Fruit fly (Drosophila melanogaster) whole organism, embryonic: ENCODE measurements around the gene CG14947.
A peak's percentile ranks its signal among the peaks of the same experiment; 100 is the strongest.

Source experiments
- Ada2b ChIP-seq: fragments of 200-800 bp; sonication (Bioruptor generic); IDR thresholded peaks from 2 replicates; pipeline ENCODE4 v1.3.6; 2022; ENCODE audit warnings: missing biosample characterization, missing genetic modification characterization
- Atf3 ChIP-seq: fragments of 200-800 bp; sonication (Bioruptor generic); optimal IDR thresholded peaks from 3 replicates; lab custom pipeline; 2016; ENCODE audit warnings: missing biosample characterization, missing genetic modification characterization
- B-H2 ChIP-seq: fragments of 200-800 bp; sonication (Bioruptor generic); optimal IDR thresholded peaks from 2 replicates; lab custom pipeline; 2018; ENCODE audit warnings: missing biosample characterization, mild to moderate bottlenecking, missing genetic modification characterization
- CG10979 ChIP-seq: fragments of 200-800 bp; sonication (Bioruptor generic); optimal IDR thresholded peaks from 2 replicates; lab custom pipeline; 2018; ENCODE audit warnings: missing biosample characterization, mild to moderate bottlenecking, missing genetic modification characterization, moderate library complexity
- CG11456 ChIP-seq: fragments of 200-800 bp; sonication (Bioruptor generic); IDR thresholded peaks from 3 replicates; pipeline ENCODE4 v1.3.6; 2022; ENCODE audit warnings: missing biosample characterization, missing genetic modification characterization
- CG11696 ChIP-seq: fragments of 200-800 bp; sonication (Bioruptor generic); IDR thresholded peaks from 2 replicates; pipeline ENCODE4 v1.3.6; 2022; ENCODE audit warnings: missing biosample characterization, missing genetic modification characterization
- CG12104 ChIP-seq: fragments of 200-800 bp; sonication (Bioruptor generic); optimal IDR thresholded peaks from 3 replicates; lab custom pipeline; 2016; ENCODE audit warnings: missing biosample characterization, missing genetic modification characterization
- CG12155 ChIP-seq: fragments of 200-800 bp; sonication (Bioruptor generic); optimal IDR thresholded peaks from 3 replicates; lab custom pipeline; 2016; ENCODE audit warnings: missing biosample characterization, missing genetic modification characterization
- CG14441 ChIP-seq: fragments of 200-800 bp; sonication (Bioruptor generic); IDR thresholded peaks from 2 replicates; pipeline ENCODE4 v1.3.6; 2022; ENCODE audit warnings: missing biosample characterization, missing genetic modification characterization
- CG15601 ChIP-seq: fragments of 200-800 bp; sonication (Bioruptor generic); optimal IDR thresholded peaks from 3 replicates; lab custom pipeline; 2019; ENCODE audit warnings: missing biosample characterization, mild to moderate bottlenecking, missing genetic modification characterization, moderate library complexity
- CG16815 ChIP-seq: fragments of 200-800 bp; sonication (Bioruptor generic); optimal IDR thresholded peaks from 3 replicates; lab custom pipeline; 2017; ENCODE audit warnings: missing biosample characterization, mild to moderate bottlenecking, missing genetic modification characterization
- CG17359 ChIP-seq: fragments of 200-800 bp; sonication (Bioruptor generic); optimal IDR thresholded peaks from 3 replicates; lab custom pipeline; 2018; ENCODE audit warnings: missing biosample characterization, mild to moderate bottlenecking, missing genetic modification characterization, moderate library complexity
- CG17612 ChIP-seq: fragments of 200-800 bp; sonication (Bioruptor generic); IDR thresholded peaks from 2 replicates; pipeline ENCODE4 v1.3.6; 2022; ENCODE audit warnings: missing biosample characterization, missing genetic modification characterization
- CG33213 ChIP-seq: fragments of 200-800 bp; sonication (Bioruptor generic); optimal IDR thresholded peaks from 3 replicates; lab custom pipeline; 2016; ENCODE audit warnings: missing biosample characterization, missing genetic modification characterization
- CG34376 ChIP-seq: fragments of 200-800 bp; sonication (Bioruptor generic); optimal IDR thresholded peaks from 2 replicates; lab custom pipeline; 2018; ENCODE audit warnings: missing biosample characterization, mild to moderate bottlenecking, missing genetic modification characterization
- CG7357 ChIP-seq: fragments of 200-800 bp; sonication (Bioruptor generic); IDR thresholded peaks from 3 replicates; pipeline ENCODE4 v1.3.6; 2022; ENCODE audit warnings: missing biosample characterization, missing genetic modification characterization
- CG7556 ChIP-seq: fragments of 200-800 bp; sonication (Bioruptor generic); optimal IDR thresholded peaks from 2 replicates; lab custom pipeline; 2017; ENCODE audit warnings: missing biosample characterization, mild to moderate bottlenecking, missing genetic modification characterization
- CG8089 ChIP-seq: fragments of 200-800 bp; sonication (Bioruptor generic); optimal IDR thresholded peaks from 3 replicates; lab custom pipeline; 2016; ENCODE audit warnings: missing biosample characterization, missing genetic modification characterization
- CG8388 ChIP-seq: fragments of 200-800 bp; sonication (Bioruptor generic); optimal IDR thresholded peaks from 2 replicates; lab custom pipeline; 2019; ENCODE audit warnings: missing biosample characterization, mild to moderate bottlenecking, missing genetic modification characterization, moderate library complexity
- CG9876 ChIP-seq: fragments of 200-800 bp; sonication (Bioruptor generic); optimal IDR thresholded peaks from 2 replicates; lab custom pipeline; 2016; ENCODE audit warnings: missing biosample characterization, missing genetic modification characterization
- Dbx ChIP-seq: fragments of 200-800 bp; sonication (Bioruptor generic); IDR thresholded peaks from 3 replicates; pipeline ENCODE4 v1.3.6; 2022; ENCODE audit warnings: missing biosample characterization, missing genetic modification characterization
- MESR4 ChIP-seq: fragments of 200-800 bp; sonication (Bioruptor generic); optimal IDR thresholded peaks from 2 replicates; lab custom pipeline; 2018; ENCODE audit warnings: missing biosample characterization, mild to moderate bottlenecking, missing genetic modification characterization, moderate library complexity
- Max ChIP-seq: fragments of 200-800 bp; sonication (Bioruptor generic); optimal IDR thresholded peaks from 2 replicates; lab custom pipeline; 2016; ENCODE audit warnings: missing biosample characterization, mild to moderate bottlenecking, missing genetic modification characterization
- Med ChIP-seq: fragments of 200-800 bp; sonication (Bioruptor generic); peaks from one replicate; lab custom pipeline; 2016; ENCODE audit warnings: missing biosample characterization, missing genetic modification characterization, mild to moderate bottlenecking, inconsistent platforms, moderate library complexity
- NC2β ChIP-seq: fragments of 200-800 bp; sonication (Bioruptor generic); optimal IDR thresholded peaks from 2 replicates; lab custom pipeline; 2016; ENCODE audit warnings: missing biosample characterization, missing genetic modification characterization
- NFAT ChIP-seq: fragments of 200-800 bp; sonication (Bioruptor generic); IDR thresholded peaks from 2 replicates; pipeline ENCODE4 v1.3.6; 2022; ENCODE audit warnings: missing biosample characterization, missing genetic modification characterization
- Nf-YB ChIP-seq: fragments of 200-800 bp; sonication (Bioruptor generic); optimal IDR thresholded peaks from 3 replicates; lab custom pipeline; 2019; ENCODE audit warnings: missing biosample characterization, mild to moderate bottlenecking, missing genetic modification characterization, moderate library complexity
- Nf-YC ChIP-seq: fragments of 200-800 bp; optimal IDR thresholded peaks from 3 replicates; lab custom pipeline; 2019; ENCODE audit warnings: missing biosample characterization, mild to moderate bottlenecking, missing genetic modification characterization, moderate library complexity
- PHDP ChIP-seq: fragments of 200-800 bp; sonication (Bioruptor generic); optimal IDR thresholded peaks from 3 replicates; lab custom pipeline; 2018; ENCODE audit warnings: missing biosample characterization, mild to moderate bottlenecking, missing genetic modification characterization, moderate library complexity
- Scr ChIP-seq: fragments of 200-800 bp; sonication (Bioruptor generic); IDR thresholded peaks from 2 replicates; pipeline ENCODE4 v1.3.6; 2022; ENCODE audit warnings: missing biosample characterization, missing genetic modification characterization; ENCODE audit not compliant: partially characterized antibody
- Ssrp ChIP-seq: fragments of 200-800 bp; sonication (Bioruptor generic); optimal IDR thresholded peaks from 2 replicates; lab custom pipeline; 2018; ENCODE audit warnings: missing biosample characterization, mild to moderate bottlenecking, missing genetic modification characterization, moderate library complexity
- Xbp1 ChIP-seq: fragments of 200-800 bp; sonication (Bioruptor generic); optimal IDR thresholded peaks from 3 replicates; lab custom pipeline; 2016; ENCODE audit warnings: missing biosample characterization, mild to moderate bottlenecking, missing genetic modification characterization
- ash1 ChIP-seq: fragments of 200-800 bp; sonication (Bioruptor generic); optimal IDR thresholded peaks from 2 replicates; lab custom pipeline; 2018; ENCODE audit warnings: missing biosample characterization, mild to moderate bottlenecking, missing genetic modification characterization
- chinmo ChIP-seq: fragments of 200-800 bp; sonication (Bioruptor generic); IDR thresholded peaks from 4 replicates; pipeline ENCODE4 v1.3.6; 2022; ENCODE audit warnings: missing biosample characterization, missing genetic modification characterization; ENCODE audit not compliant: partially characterized antibody
- exex ChIP-seq: fragments of 200-800 bp; sonication (Bioruptor generic); optimal IDR thresholded peaks from 4 replicates; lab custom pipeline; 2018; ENCODE audit warnings: missing biosample characterization, mild to moderate bottlenecking, missing genetic modification characterization, moderate library complexity
- gro ChIP-seq: fragments of 200-800 bp; sonication (Bioruptor generic); optimal IDR thresholded peaks from 2 replicates; lab custom pipeline; 2016; ENCODE audit warnings: missing biosample characterization, missing genetic modification characterization
- kay ChIP-seq: fragments of 200-800 bp; sonication (Bioruptor generic); optimal IDR thresholded peaks from 2 replicates; lab custom pipeline; 2016; ENCODE audit warnings: missing biosample characterization, missing genetic modification characterization
- lilli ChIP-seq: fragments of 200-800 bp; sonication (Bioruptor generic); optimal IDR thresholded peaks from 3 replicates; lab custom pipeline; 2016; ENCODE audit warnings: missing biosample characterization, missing genetic modification characterization
- lov ChIP-seq, 2 experiments: fragments of 200-800 bp in 1 of 2; fragments of >200 bp in 1 of 2; sonication (Bioruptor generic) in 1 of 2; IDR thresholded peaks in 1 of 2; optimal IDR thresholded peaks in 1 of 2; 2 replicates in 1 of 2; 3 replicates in 1 of 2; pipeline versions ENCODE4 v1.3.6 to Lab custom; 2017 to 2022; ENCODE audit warnings: missing biosample characterization in 1 of 2, missing genetic modification characterization in 1 of 2
- mirr ChIP-seq: fragments of 200-800 bp; sonication (Bioruptor generic); optimal IDR thresholded peaks from 3 replicates; lab custom pipeline; 2018; ENCODE audit warnings: missing biosample characterization, mild to moderate bottlenecking, missing genetic modification characterization
- org-1 ChIP-seq: fragments of 200-800 bp; sonication (Bioruptor generic); optimal IDR thresholded peaks from 2 replicates; lab custom pipeline; 2017; ENCODE audit warnings: missing biosample characterization, missing genetic modification characterization
- otp ChIP-seq: fragments of 200-800 bp; sonication (Bioruptor generic); IDR thresholded peaks from 3 replicates; pipeline ENCODE4, ENCODE4 v1.3.6; 2022; ENCODE audit warnings: missing biosample characterization, missing genetic modification characterization
- pan ChIP-seq, 4 experiments: fragments of >200 bp in 3 of 4; fragments of 200-800 bp in 1 of 4; sonication (Bioruptor generic) in 1 of 4; optimal IDR thresholded peaks in 3 of 4; IDR thresholded peaks in 1 of 4; 2 replicates each; pipeline versions ENCODE4 v1.3.6 to Lab custom; 2017 to 2022; ENCODE audit warnings: missing biosample characterization in 2 of 4, missing genetic modification characterization in 2 of 4, mixed read lengths in 1 of 4
- tgo ChIP-seq: fragments of 200-800 bp; sonication (Bioruptor generic); IDR thresholded peaks from 3 replicates; pipeline ENCODE4 v1.3.6; 2022; ENCODE audit warnings: missing biosample characterization, missing genetic modification characterization
- toy ChIP-seq: fragments of 200-800 bp; sonication (Bioruptor generic); IDR thresholded peaks from 2 replicates; pipeline ENCODE4 v1.3.6; 2022; ENCODE audit warnings: missing biosample characterization, missing genetic modification characterization
- trem ChIP-seq: fragments of 200-800 bp; optimal IDR thresholded peaks from 3 replicates; lab custom pipeline; 2019; ENCODE audit warnings: missing biosample characterization, mild to moderate bottlenecking, missing genetic modification characterization, moderate library complexity
- tup ChIP-seq: fragments of 200-800 bp; sonication (Bioruptor generic); optimal IDR thresholded peaks from 2 replicates; lab custom pipeline; 2016; ENCODE audit warnings: missing biosample characterization, mild to moderate bottlenecking, missing genetic modification characterization, moderate library complexity
- twi ChIP-seq: fragments of 200-800 bp; optimal IDR thresholded peaks from 2 replicates; lab custom pipeline; 2019; ENCODE audit warnings: missing biosample characterization, mild to moderate bottlenecking, missing genetic modification characterization, moderate library complexity
- zen2 ChIP-seq: fragments of 200-800 bp; sonication (Bioruptor generic); IDR thresholded peaks from 3 replicates; pipeline ENCODE4 v1.3.6; 2022; ENCODE audit warnings: missing biosample characterization, missing genetic modification characterization; ENCODE audit not compliant: partially characterized antibody

CG14947 gene

dm6 chr2L:12030552-12031131 lies 45.3 kb upstream of the CG14947 start (continued):
- TF ChIP-seq CG14441 (GFP tag; lab: Robert Waterston, UW) (no peak), NC2β (GFP tag; lab: Kevin White, UChicago) (no peak), CG7556 (GFP tag; lab: Kevin White, UChicago) (no peak), CG15601 (no peak), toy (GFP tag; lab: Robert Waterston, UW) (no peak), Scr (no peak), CG33213 (GFP tag; lab: Kevin White, UChicago) (no peak), Ada2b (no peak), lilli (GFP tag; lab: Kevin White, UChicago) (no peak), Nf-YC (tag; lab: Kevin White, UChicago) (peak; percentile 53), CG11696 (GFP tag; lab: Robert Waterston, UW) (no peak), tup (GFP tag; lab: Kevin White, UChicago) (no peak), CG10979 (no peak), CG16815 (no peak), Ssrp (tag; lab: Kevin White, UChicago) (no peak), trem (no peak), Dbx (GFP tag; lab: Robert Waterston, UW) (no peak), ash1 (GFP tag; lab: Kevin White, UChicago) (no peak), lov (optimal IDR thresholded peaks at IDR 0.05; lab: Kevin White, UChicago) (no peak), lov (GFP tag; IDR thresholded peaks at IDR 0.05; lab: Robert Waterston, UW) (no peak), tgo (GFP tag; lab: Robert Waterston, UW) (no peak), pan (optimal IDR thresholded peaks at IDR 0.05; lab: Kevin White, UChicago) (no peak), pan (GFP tag; optimal IDR thresholded peaks at IDR 0.05 in 1 of 2, IDR thresholded peaks at IDR 0.05 in 1 of 2) (no peak), chinmo (GFP tag; lab: Robert Waterston, UW) (0 out of 4 replicates have a peak, but pooled peaks have one; percentile 48), gro (peak; percentile 9), B-H2 (GFP tag; lab: Kevin White, UChicago) (peak; percentile 10), Med (peak; percentile 12), Xbp1 (GFP tag; lab: Kevin White, UChicago) (no peak), otp (GFP tag; lab: Robert Waterston, UW) (no peak), CG9876 (no peak), org-1 (GFP tag; lab: Kevin White, UChicago) (no peak), CG11456 (GFP tag; lab: Robert Waterston, UW) (no peak), MESR4 (no peak), CG7357 (GFP tag; lab: Robert Waterston, UW) (no peak), Nf-YB (GFP tag; lab: Kevin White, UChicago) (peak; percentile 58), exex (peak; percentile 96), CG17359 (no peak), CG8388 (GFP tag; lab: Kevin White, UChicago) (no peak), Atf3 (GFP tag; lab: Kevin White, UChicago) (no peak), zen2 (GFP tag; lab: Robert Waterston, UW) (no peak), CG12155 (no peak), CG12104 (no peak), CG8089 (GFP tag; lab: Kevin White, UChicago) (no peak), mirr (peak; percentile 15), twi (tag; lab: Kevin White, UChicago) (no peak), PHDP (peak; percentile 9), CG17612 (no peak), kay (no peak), NFAT (GFP tag; lab: Robert Waterston, UW) (0 out of 2 replicates have a peak, but pooled peaks have one; percentile 7), Max (GFP tag; lab: Kevin White, UChicago) (no peak), CG34376 (GFP tag; lab: Kevin White, UChicago) (peak; percentile 82)
